Worm (Caenorhabditis elegans) whole organism, L4/young adult: ENCODE data around the gene igdb-1.

Source experiments
- dao-5 ChIP-seq: sonication (generic microtip); optimal IDR thresholded peaks from 2 replicates; lab custom pipeline; 2016; ENCODE audit warnings: missing genotype, missing genetic modification characterization, moderate library complexity, missing compliant biosample characterization
- him-1 ChIP-seq: sonication (generic microtip); optimal IDR thresholded peaks from 2 replicates; lab custom pipeline; 2016; ENCODE audit warnings: missing genotype, missing genetic modification reagents, missing genetic modification characterization, missing compliant biosample characterization

DNA sequence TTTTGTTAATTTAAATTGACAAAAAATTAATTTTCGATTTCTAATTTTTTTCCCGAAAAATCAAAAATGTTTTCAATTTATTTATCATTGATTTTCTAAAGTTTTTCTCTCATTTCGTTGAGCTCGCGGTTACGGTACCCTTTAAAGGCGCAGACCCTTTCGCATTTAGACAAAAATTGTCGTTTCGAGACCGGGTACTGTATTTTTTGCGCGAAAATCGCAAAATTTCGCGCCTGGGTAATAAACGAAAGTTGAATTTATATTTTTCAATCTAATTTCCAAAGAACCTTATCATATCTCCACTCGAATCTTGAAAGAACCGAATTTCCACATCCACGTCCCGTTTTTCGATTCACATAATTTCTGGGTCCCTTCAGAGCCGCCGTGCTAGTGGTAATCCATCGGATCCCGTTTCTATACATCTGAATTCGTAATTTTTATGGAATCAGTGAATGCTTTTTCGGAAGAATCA is 33.3 kb upstream of the igdb-1 start, which contains the start of gene C25G4.3:
- TF ChIP-seq dao-5 (tag; lab: Kevin White, UChicago) (no peak), him-1 (no peak)
